Worm (Caenorhabditis elegans): ENCODE measurements around the gene T24B8.4.

The T24B8.4 gene

ce11 chrII:9059010-9059409, 11.6 kb downstream of the T24B8.4 start:
- no peak for TF ChIP-seq nhr-28 (tag; optimal IDR thresholded peaks at IDR 0.05)
- peak; percentile 76 for TF ChIP-seq cnd-1 (tag; optimal IDR thresholded peaks at IDR 0.05)
- TF ChIP-seq lin-32 (GFP tag; optimal IDR thresholded peaks at IDR 0.05): peak; percentile 66
- TF ChIP-seq hlh-1 (tag; optimal IDR thresholded peaks at IDR 0.05): no peak
- TF ChIP-seq drap-1 (GFP tag; optimal IDR thresholded peaks at IDR 0.05): no peak

DNA sequence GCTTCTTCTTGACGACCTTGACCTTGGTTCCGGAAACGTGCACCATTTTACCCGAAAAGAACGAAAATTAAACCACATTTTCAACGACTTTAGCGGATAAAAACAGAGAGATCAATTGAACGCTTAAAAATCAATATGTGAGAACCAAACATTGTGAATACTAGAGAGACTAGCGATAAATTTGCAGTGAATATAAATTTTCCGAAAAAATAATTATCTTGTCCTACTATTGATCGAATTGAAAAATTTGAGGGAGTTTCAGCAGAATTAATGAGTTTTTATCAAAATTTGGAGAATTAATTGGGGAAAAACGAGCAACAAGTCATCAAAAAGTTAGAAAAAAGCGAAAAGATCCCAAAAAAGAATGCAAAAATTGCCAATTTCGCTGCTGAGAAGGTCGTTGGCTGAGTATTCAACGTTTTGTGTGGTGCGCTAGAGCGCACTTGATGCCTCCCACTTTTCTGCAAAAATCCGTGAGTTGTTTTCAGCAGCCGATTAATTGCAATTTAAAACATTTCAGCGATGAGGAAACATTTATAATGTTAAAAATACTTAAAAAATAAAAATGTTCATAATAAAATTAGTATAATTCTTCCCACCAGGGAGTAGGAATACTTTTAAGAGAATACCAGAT, 13.5 kb downstream of the T24B8.4 start, which contains the start of gene rpl-32:
TSS of gene rpl-32 (minus strand) at position 51 of the 634 bp plus-strand sequence.
- TF ChIP-seq lsy-2 (tag; optimal IDR thresholded peaks at IDR 0.05): peak; percentile 74
- TF ChIP-seq ztf-11 (tag; optimal IDR thresholded peaks at IDR 0.05): no peak
- TF ChIP-seq unc-62 (GFP tag; optimal IDR thresholded peaks at IDR 0.05): peak; percentile 35
- peak; percentile 76 for TF ChIP-seq ceh-39 (tag; optimal IDR thresholded peaks at IDR 0.05)
- TF ChIP-seq ceh-43 (GFP tag; optimal IDR thresholded peaks at IDR 0.05): peak; percentile 45
- TF ChIP-seq mls-2 (tag; optimal IDR thresholded peaks at IDR 0.05): no peak
- TF ChIP-seq lin-13 (tag; optimal IDR thresholded peaks at IDR 0.05): peak; percentile 70
- TF ChIP-seq pha-4 (tag; optimal IDR thresholded peaks at IDR 0.05): peak; percentile 68
- TF ChIP-seq unc-120 (tag; optimal IDR thresholded peaks at IDR 0.05; ENCODE audit: poor library complexity, severe bottlenecking): peak; percentile 79
- TF ChIP-seq sptf-1 (tag; optimal IDR thresholded peaks at IDR 0.05): peak; percentile 20
- peak; percentile 85 for TF ChIP-seq nhr-237 (tag; optimal IDR thresholded peaks at IDR 0.05)
- TF ChIP-seq ces-1 (GFP tag; optimal IDR thresholded peaks at IDR 0.05): peak; percentile 61
- TF ChIP-seq mep-1 (tag; optimal IDR thresholded peaks at IDR 0.05): peak; percentile 95
- no peak for TF ChIP-seq elt-1 (tag; optimal IDR thresholded peaks at IDR 0.05; ENCODE audit: borderline replicate concordance, insufficient read depth)
- TF ChIP-seq hlh-1 (tag; optimal IDR thresholded peaks at IDR 0.05): peak; percentile 52

DNA sequence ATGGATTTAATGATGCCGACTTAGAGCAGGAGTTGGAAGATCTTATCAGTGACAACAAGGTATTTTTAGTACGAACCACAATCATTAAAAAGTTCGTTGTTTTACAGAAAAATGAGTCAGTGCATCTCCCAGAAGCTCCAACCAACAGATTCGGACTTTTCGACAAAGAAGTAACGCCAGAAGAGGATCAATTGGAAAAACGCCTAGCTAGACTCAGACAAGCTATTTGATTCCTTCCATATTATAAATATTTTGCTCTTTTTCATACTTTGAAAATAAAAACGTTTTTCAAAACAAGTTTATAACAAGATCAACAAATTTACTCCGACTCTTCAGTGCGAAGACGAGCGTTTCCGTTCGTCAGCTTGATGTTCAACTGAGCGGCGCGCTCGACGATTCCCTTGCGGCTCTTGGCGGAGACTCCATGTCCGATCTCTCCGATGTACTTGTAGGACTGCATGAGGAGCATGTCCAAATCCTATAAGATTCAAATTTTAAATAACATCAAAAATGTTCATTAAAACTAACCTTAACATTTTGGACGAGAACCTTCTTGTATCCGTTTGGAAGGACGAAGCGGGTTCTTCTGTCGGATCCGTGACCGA, 14.3 kb downstream of the T24B8.4 start:
- TF ChIP-seq unc-39 (tag; optimal IDR thresholded peaks at IDR 0.05) (no peak), zip-8 (tag; optimal IDR thresholded peaks at IDR 0.05) (no peak), mep-1 (tag; optimal IDR thresholded peaks at IDR 0.05) (no peak), drap-1 (GFP tag; optimal IDR thresholded peaks at IDR 0.05) (no peak), ceh-39 (tag; optimal IDR thresholded peaks at IDR 0.05) (no peak), ham-2 (GFP tag; optimal IDR thresholded peaks at IDR 0.05) (no peak), ceh-43 (GFP tag; optimal IDR thresholded peaks at IDR 0.05) (no peak), flh-1 (GFP tag; optimal IDR thresholded peaks at IDR 0.05) (no peak), ces-1 (GFP tag; optimal IDR thresholded peaks at IDR 0.05) (no peak), snpc-4 (tag; optimal IDR thresholded peaks at IDR 0.05) (no peak), cnd-1 (tag; optimal IDR thresholded peaks at IDR 0.05) (no peak)

ce11 chrII:9054604-9055003, 16.0 kb downstream of the T24B8.4 start, which contains the start of gene chmp-7:
TSS of gene chmp-7 (plus strand) at chrII:9054972.
- TF ChIP-seq mls-2 (tag; optimal IDR thresholded peaks at IDR 0.05): peak; percentile 36
- TF ChIP-seq sptf-1 (tag; optimal IDR thresholded peaks at IDR 0.05): peak; percentile 66
- TF ChIP-seq tbx-8 (GFP tag; optimal IDR thresholded peaks at IDR 0.05): peak; percentile 7
- TF ChIP-seq hlh-1 (tag; optimal IDR thresholded peaks at IDR 0.05): peak; percentile 69
- TF ChIP-seq snpc-4 (tag; optimal IDR thresholded peaks at IDR 0.05): no peak
- peak; percentile 85 for TF ChIP-seq lin-13 (tag; optimal IDR thresholded peaks at IDR 0.05)
- TF ChIP-seq drap-1 (GFP tag; optimal IDR thresholded peaks at IDR 0.05): peak; percentile 65
- TF ChIP-seq pha-4 (tag; optimal IDR thresholded peaks at IDR 0.05): peak; percentile 47
- TF ChIP-seq mep-1 (tag; optimal IDR thresholded peaks at IDR 0.05): peak; percentile 94
- TF ChIP-seq unc-39 (tag; optimal IDR thresholded peaks at IDR 0.05): no peak
- TF ChIP-seq flh-1 (GFP tag; optimal IDR thresholded peaks at IDR 0.05): no peak
- peak; percentile 53 for TF ChIP-seq M03D4.4 (tag; optimal IDR thresholded peaks at IDR 0.05)
- peak; percentile 67 for TF ChIP-seq ceh-39 (tag; optimal IDR thresholded peaks at IDR 0.05)
- TF ChIP-seq nhr-28 (tag; optimal IDR thresholded peaks at IDR 0.05): no peak
- no peak for TF ChIP-seq lsy-2 (tag; optimal IDR thresholded peaks at IDR 0.05)
- TF ChIP-seq ham-2 (GFP tag; optimal IDR thresholded peaks at IDR 0.05): peak; percentile 34
- TF ChIP-seq ces-1 (GFP tag; optimal IDR thresholded peaks at IDR 0.05): peak; percentile 94

- TF ChIP-seq blmp-1 (tag; optimal IDR thresholded peaks at IDR 0.05) (no peak), elt-3 (tag; optimal IDR thresholded peaks at IDR 0.05) (no peak), mls-2 (tag; optimal IDR thresholded peaks at IDR 0.05) (no peak), ceh-39 (tag; optimal IDR thresholded peaks at IDR 0.05) (no peak), elt-1 (tag; optimal IDR thresholded peaks at IDR 0.05; ENCODE audit: borderline replicate concordance, insufficient read depth) (no peak), nhr-12 (tag; optimal IDR thresholded peaks at IDR 0.05) (no peak), unc-62 (GFP tag; optimal IDR thresholded peaks at IDR 0.05) (no peak), lsy-2 (tag; optimal IDR thresholded peaks at IDR 0.05) (no peak), flh-1 (GFP tag; optimal IDR thresholded peaks at IDR 0.05) (no peak), ces-1 (GFP tag; optimal IDR thresholded peaks at IDR 0.05) (no peak), M03D4.4 (tag; optimal IDR thresholded peaks at IDR 0.05) (no peak), sptf-1 (tag; optimal IDR thresholded peaks at IDR 0.05) (no peak), drap-1 (GFP tag; optimal IDR thresholded peaks at IDR 0.05) (no peak), lin-32 (GFP tag; optimal IDR thresholded peaks at IDR 0.05) (no peak)
Observed at ce11 chrII:9053564-9053963, 17.1 kb downstream of the T24B8.4 start, which contains the start of gene T24B8.7. TSS of gene T24B8.7 (minus strand) at chrII:9053664.

Measured in whole organism, mixed stage, embryonic.